Worm (Caenorhabditis elegans) whole organism, L4 larva: ENCODE data around the gene F41E6.5.
A peak's percentile ranks its signal among the peaks of the same experiment; 100 is the strongest.

Source experiments
- F44E2.7 ChIP-seq: fragments of 200-800 bp; sonication (Bioruptor generic); IDR thresholded peaks from 2 replicates; pipeline ENCODE4 v2.1.2; 2022; ENCODE audit warnings: missing genetic modification characterization, missing compliant biosample characterization
- F49E8.2 ChIP-seq: sonication (generic microtip); optimal IDR thresholded peaks from 2 replicates; lab custom pipeline; 2016; ENCODE audit warnings: missing compliant biosample characterization, mild to moderate bottlenecking, missing genetic modification characterization, borderline replicate concordance
- Y48G9A.11 ChIP-seq: fragments of 200-800 bp; sonication (Bioruptor generic); IDR thresholded peaks from 2 replicates; pipeline ENCODE4 v1.3.6; 2022; ENCODE audit warnings: missing genetic modification reagents, missing genetic modification characterization, missing compliant biosample characterization
- aha-1 ChIP-seq: fragments of 150-350 bp; peaks from one replicate; lab custom pipeline; 2014; ENCODE audit warnings: missing biosample characterization, missing genetic modification characterization
- aly-2 ChIP-seq: sonication (generic microtip); optimal IDR thresholded peaks from 2 replicates; lab custom pipeline; 2018; ENCODE audit warnings: missing biosample characterization, missing genetic modification characterization
- ama-1 ChIP-seq: fragments of 150-350 bp; optimal IDR thresholded peaks from 2 replicates; lab custom pipeline; 2014; ENCODE audit warnings: inconsistent platforms, mixed read lengths
- ceh-20 ChIP-seq: fragments of 200-800 bp; sonication (Bioruptor generic); IDR thresholded peaks from 2 replicates; pipeline ENCODE4 v1.3.6; 2022; ENCODE audit warnings: missing genetic modification reagents, missing genetic modification characterization, missing compliant biosample characterization
- ceh-32 ChIP-seq: sonication (generic microtip); optimal IDR thresholded peaks from 2 replicates; lab custom pipeline; 2016; ENCODE audit warnings: mild to moderate bottlenecking, missing genetic modification characterization, missing compliant biosample characterization; ENCODE audit not compliant: poor library complexity
- daf-19 ChIP-seq: fragments of 200-800 bp; sonication (Bioruptor generic); conservative IDR thresholded peaks from 2 replicates; pipeline ENCODE4 v1.3.6; 2022; ENCODE audit warnings: missing genetic modification characterization, missing compliant biosample characterization
- dmd-6 ChIP-seq: fragments of 200-800 bp; sonication (Bioruptor generic); IDR thresholded peaks from 2 replicates; pipeline ENCODE4 v1.3.6; 2022; ENCODE audit warnings: missing genetic modification reagents, missing genetic modification characterization, missing compliant biosample characterization
- duxl-1 ChIP-seq: sonication (generic microtip); optimal IDR thresholded peaks from 2 replicates; lab custom pipeline; 2016; ENCODE audit warnings: mild to moderate bottlenecking, missing genetic modification characterization, moderate library complexity, missing compliant biosample characterization; ENCODE audit not compliant: poor library complexity
- egl-43 ChIP-seq: fragments of 200-800 bp; sonication (Bioruptor generic); IDR thresholded peaks from 2 replicates; pipeline ENCODE4 v1.3.6; 2022; ENCODE audit warnings: missing genetic modification reagents, missing genetic modification characterization, missing compliant biosample characterization
- fos-1 ChIP-seq: fragments of 150-350 bp; optimal IDR thresholded peaks from 2 replicates; lab custom pipeline; 2014; ENCODE audit warnings: missing biosample characterization, missing genetic modification characterization
- hlh-30 ChIP-seq: sonication (generic microtip); optimal IDR thresholded peaks from 2 replicates; lab custom pipeline; 2017; ENCODE audit warnings: antibody characterized with exemption, mild to moderate bottlenecking, missing genetic modification characterization, missing compliant biosample characterization; ENCODE audit not compliant: insufficient read depth
- lim-7 ChIP-seq: fragments of 200-800 bp; sonication (Bioruptor generic); IDR thresholded peaks from 2 replicates; pipeline ENCODE4 v1.3.6; 2022; ENCODE audit warnings: missing genetic modification characterization, missing compliant biosample characterization
- lin-13 ChIP-seq: fragments of 150-350 bp; optimal IDR thresholded peaks from 2 replicates; lab custom pipeline; 2014; ENCODE audit warnings: missing biosample characterization, missing genetic modification reagents, missing genetic modification characterization
- lsy-2 ChIP-seq, 2 experiments: fragments of 150-350 bp in 1 of 2; sonication (generic microtip) in 1 of 2; optimal IDR thresholded peaks; 2 replicates each; lab custom pipeline; 2014 to 2017; ENCODE audit warnings: missing biosample characterization in 2 of 2, missing genetic modification characterization in 2 of 2
- mdt-29 ChIP-seq: fragments of 200-800 bp; sonication (Bioruptor generic); IDR thresholded peaks from 2 replicates; pipeline ENCODE4 v1.3.6; 2022; ENCODE audit warnings: missing genetic modification reagents, missing genetic modification characterization, missing compliant biosample characterization
- nhr-10 ChIP-seq: fragments of 150-350 bp; optimal IDR thresholded peaks from 2 replicates; lab custom pipeline; 2014; ENCODE audit warnings: missing biosample characterization, missing genetic modification characterization
- nhr-11 ChIP-seq: fragments of 150-350 bp; optimal IDR thresholded peaks from 2 replicates; lab custom pipeline; 2014; ENCODE audit warnings: missing biosample characterization, missing genetic modification characterization
- nhr-42 ChIP-seq: fragments of 200-800 bp; sonication (Bioruptor generic); IDR thresholded peaks from 2 replicates; pipeline ENCODE4 v1.3.6; 2022; ENCODE audit warnings: missing genetic modification characterization, missing compliant biosample characterization
- nhr-76 ChIP-seq: fragments of 150-350 bp; optimal IDR thresholded peaks from 2 replicates; lab custom pipeline; 2014; ENCODE audit warnings: missing biosample characterization, missing genetic modification characterization
- pqm-1 ChIP-seq: sonication (generic microtip); optimal IDR thresholded peaks from 2 replicates; lab custom pipeline; 2017; ENCODE audit warnings: missing biosample characterization, missing genetic modification characterization
- rbr-2 ChIP-seq: sonication (generic microtip); optimal IDR thresholded peaks from 2 replicates; lab custom pipeline; 2016; ENCODE audit warnings: missing genotype, missing genetic modification characterization, missing compliant biosample characterization
- saeg-2 ChIP-seq: fragments of 200-800 bp; sonication (Bioruptor generic); IDR thresholded peaks from 2 replicates; pipeline ENCODE4 v1.3.6; 2022; ENCODE audit warnings: missing genetic modification reagents, missing genetic modification characterization, missing compliant biosample characterization
- tag-97 ChIP-seq: fragments of 200-800 bp; sonication (Bioruptor generic); IDR thresholded peaks from 2 replicates; pipeline ENCODE4 v1.3.6; 2022; ENCODE audit warnings: missing genetic modification characterization, missing compliant biosample characterization
- unc-62 ChIP-seq, 3 experiments: fragments of 150-350 bp in 1 of 3; sonication (generic microtip); optimal IDR thresholded peaks in 2 of 3; peaks in 1 of 3; 1 replicate in 1 of 3; 2 replicates in 2 of 3; lab custom pipeline; 2014 to 2017; ENCODE audit warnings: missing biosample characterization in 3 of 3, missing genetic modification characterization in 3 of 3, missing genetic modification reagents in 3 of 3, missing genotype in 1 of 3
- zfp-2 ChIP-seq: sonication (generic microtip); optimal IDR thresholded peaks from 2 replicates; lab custom pipeline; 2016; ENCODE audit warnings: mild to moderate bottlenecking, missing genetic modification characterization, missing compliant biosample characterization
- zip-11 ChIP-seq: fragments of 200-800 bp; sonication (Bioruptor generic); IDR thresholded peaks from 2 replicates; pipeline ENCODE4 v1.3.6; 2022; ENCODE audit warnings: missing genetic modification characterization, missing compliant biosample characterization

The F41E6.5 gene

ce11 chrV:8618738-8619137 lies 15.5 kb downstream of the F41E6.5 start, which contains the start of gene grd-5:
grd-5 (plus strand) TSS chrV:8619032.
- TF ChIP-seq aha-1 (tag; lab: Kevin White, UChicago) = peak; percentile 79
- TF ChIP-seq lim-7 (GFP tag; lab: Robert Waterston, UW) = no peak

ce11 chrV:8621213-8621612 lies 17.9 kb downstream of the F41E6.5 start, which contains the start of gene idpc-2:
idpc-2 (minus strand) TSS chrV:8621313.
- TF ChIP-seq aly-2 (tag; lab: Kevin White, UChicago) (no peak), nhr-10 (tag; lab: Kevin White, UChicago) (no peak), mdt-29 (GFP tag; lab: Robert Waterston, UW) (no peak), rbr-2 (tag; lab: Kevin White, UChicago) (no peak), egl-43 (GFP tag; lab: Robert Waterston, UW) (no peak), nhr-11 (tag; lab: Kevin White, UChicago) (no peak), fos-1 (no peak), pqm-1 (tag; lab: Kevin White, UChicago) (no peak), daf-19 (no peak), F44E2.7 (no peak), F49E8.2 (tag; lab: Kevin White, UChicago) (no peak)

ce11 chrV:8622314-8622713 lies 19.0 kb downstream of the F41E6.5 start, which contains the start of gene F41E6.1:
F41E6.1 (plus strand) TSS chrV:8622614.
- TF ChIP-seq ceh-20 (GFP tag; lab: Robert Waterston, UW) (no peak), tag-97 (GFP tag; lab: Robert Waterston, UW) (no peak), ceh-32 (tag; lab: Kevin White, UChicago) (no peak), saeg-2 (GFP tag; lab: Robert Waterston, UW) (no peak), F44E2.7 (no peak), lin-13 (GFP tag; lab: Kevin White, UChicago) (no peak)

- TF ChIP-seq zfp-2 (tag; lab: Kevin White, UChicago) = no peak
- TF ChIP-seq hlh-30 (tag; lab: Kevin White, UChicago) = peak; percentile 15
These were observed 20.5 kb downstream of the F41E6.5 start, which contains the start of gene F41E6.17 for ce11 chrV:8623754-8624153. F41E6.17 (plus strand) TSS chrV:8624101.

ce11 chrV:8626406-8626805 lies 23.1 kb downstream of the F41E6.5 start:
- TF ChIP-seq unc-62 (GFP tag; optimal IDR thresholded peaks at IDR 0.05 in 1 of 2; lab: Kevin White, UChicago) (peak in 1 of 2 experiments; percentile 50), unc-62 (tag; optimal IDR thresholded peaks at IDR 0.05; lab: Kevin White, UChicago) (no peak), rbr-2 (tag; lab: Kevin White, UChicago) (no peak), tag-97 (GFP tag; lab: Robert Waterston, UW) (no peak), ceh-20 (GFP tag; lab: Robert Waterston, UW) (peak; percentile 61; the same call in 1 of the 2 replicates)

ce11 chrV:8627580-8627979 lies 24.3 kb downstream of the F41E6.5 start:
- peak in 1 of 2 experiments; percentile 93 for TF ChIP-seq unc-62 (GFP tag; optimal IDR thresholded peaks at IDR 0.05 in 1 of 2; lab: Kevin White, UChicago)
- no peak for TF ChIP-seq unc-62 (tag; optimal IDR thresholded peaks at IDR 0.05; lab: Kevin White, UChicago)
- TF ChIP-seq dmd-6 = no peak
- no peak for TF ChIP-seq ceh-32 (tag; lab: Kevin White, UChicago)
- no peak for TF ChIP-seq zip-11 (GFP tag; lab: Robert Waterston, UW)
- no peak for TF ChIP-seq Y48G9A.11
- TF ChIP-seq nhr-42 = no peak

- peak; percentile 36 for TF ChIP-seq ama-1
- peak; percentile 88 for TF ChIP-seq aha-1 (tag; lab: Kevin White, UChicago)
- TF ChIP-seq nhr-76 (tag; lab: Kevin White, UChicago) = no peak
- peak in 1 of 2 experiments; percentile 12 for TF ChIP-seq lsy-2 (tag; optimal IDR thresholded peaks at IDR 0.05; lab: Kevin White, UChicago)
- peak; percentile 15 for TF ChIP-seq duxl-1 (tag; lab: Kevin White, UChicago)
These were observed 25.7 kb downstream of the F41E6.5 start, which contains the start of gene F41E6.12 for ce11 chrV:8629029-8629428. F41E6.12 (minus strand) TSS chrV:8629129.
